Fruit fly (Drosophila melanogaster) whole organism, embryonic: ENCODE results near the gene Polr1H.

Experiments
- CG10366 ChIP-seq: fragments of 200-800 bp; sonication (Bioruptor generic); IDR thresholded peaks from 2 replicates; pipeline ENCODE4 v1.3.6; 2022; ENCODE audit warnings: missing biosample characterization, missing genetic modification characterization
- CG10979 ChIP-seq: fragments of 200-800 bp; sonication (Bioruptor generic); optimal IDR thresholded peaks from 2 replicates; lab custom pipeline; 2018; ENCODE audit warnings: missing biosample characterization, mild to moderate bottlenecking, missing genetic modification characterization, moderate library complexity
- CG11456 ChIP-seq: fragments of 200-800 bp; sonication (Bioruptor generic); IDR thresholded peaks from 3 replicates; pipeline ENCODE4 v1.3.6; 2022; ENCODE audit warnings: missing biosample characterization, missing genetic modification characterization
- CG11504 ChIP-seq: fragments of 200-800 bp; sonication (Bioruptor generic); optimal IDR thresholded peaks from 3 replicates; lab custom pipeline; 2019; ENCODE audit warnings: missing biosample characterization, mild to moderate bottlenecking, missing genetic modification characterization, moderate library complexity
- CG11695 ChIP-seq: fragments of 200-800 bp; sonication (Bioruptor generic); IDR thresholded peaks from 3 replicates; pipeline ENCODE4 v1.3.6; 2022; ENCODE audit warnings: missing biosample characterization, missing genetic modification characterization
- CG11723 ChIP-seq: fragments of 200-800 bp; sonication (Bioruptor generic); optimal IDR thresholded peaks from 2 replicates; lab custom pipeline; 2017; ENCODE audit warnings: missing biosample characterization, mild to moderate bottlenecking, missing genetic modification characterization
- CG12219 ChIP-seq: fragments of 200-800 bp; sonication (Bioruptor generic); optimal IDR thresholded peaks from 3 replicates; lab custom pipeline; 2018; ENCODE audit warnings: missing biosample characterization, mild to moderate bottlenecking, missing genetic modification characterization
- CG12391 ChIP-seq: fragments of 200-800 bp; sonication (Bioruptor generic); optimal IDR thresholded peaks from 3 replicates; lab custom pipeline; 2018; ENCODE audit warnings: missing biosample characterization, mild to moderate bottlenecking, missing genetic modification characterization, moderate library complexity
- CG16779 ChIP-seq: fragments of 200-800 bp; sonication (Bioruptor generic); IDR thresholded peaks from 2 replicates; pipeline ENCODE4 v1.3.6; 2022; ENCODE audit warnings: missing biosample characterization, missing genetic modification characterization
- CG17328 ChIP-seq: fragments of 200-800 bp; sonication (Bioruptor generic); IDR thresholded peaks from 2 replicates; pipeline ENCODE4 v1.3.6; 2022; ENCODE audit warnings: missing biosample characterization, missing genetic modification characterization
- CG17829 ChIP-seq: fragments of 200-800 bp; optimal IDR thresholded peaks from 2 replicates; lab custom pipeline; 2019; ENCODE audit warnings: missing biosample characterization, mild to moderate bottlenecking, missing genetic modification characterization, moderate library complexity
- CG18262 ChIP-seq: fragments of 200-800 bp; optimal IDR thresholded peaks from 3 replicates; lab custom pipeline; 2019; ENCODE audit warnings: missing biosample characterization, mild to moderate bottlenecking, missing genetic modification characterization, moderate library complexity
- CG2199 ChIP-seq: fragments of 200-800 bp; sonication (Bioruptor generic); IDR thresholded peaks from 3 replicates; pipeline ENCODE4 v1.3.6; 2022; ENCODE audit warnings: missing biosample characterization, missing genetic modification characterization
- CG30020 ChIP-seq: fragments of 200-800 bp; optimal IDR thresholded peaks from 2 replicates; lab custom pipeline; 2019; ENCODE audit warnings: missing biosample characterization, mild to moderate bottlenecking, missing genetic modification characterization, moderate library complexity
- CG5245 ChIP-seq: fragments of 200-800 bp; sonication (Bioruptor generic); optimal IDR thresholded peaks from 3 replicates; lab custom pipeline; 2016; ENCODE audit warnings: missing biosample characterization, missing genetic modification characterization
- CG7556 ChIP-seq: fragments of 200-800 bp; sonication (Bioruptor generic); optimal IDR thresholded peaks from 2 replicates; lab custom pipeline; 2017; ENCODE audit warnings: missing biosample characterization, mild to moderate bottlenecking, missing genetic modification characterization
- CG7839 ChIP-seq: fragments of 200-800 bp; sonication (Bioruptor generic); optimal IDR thresholded peaks from 3 replicates; lab custom pipeline; 2018; ENCODE audit warnings: missing biosample characterization, mild to moderate bottlenecking, missing genetic modification characterization, moderate library complexity
- CG8388 ChIP-seq: fragments of 200-800 bp; sonication (Bioruptor generic); optimal IDR thresholded peaks from 2 replicates; lab custom pipeline; 2019; ENCODE audit warnings: missing biosample characterization, mild to moderate bottlenecking, missing genetic modification characterization, moderate library complexity
- CHES-1-like ChIP-seq: fragments of 200-800 bp; sonication (Bioruptor generic); optimal IDR thresholded peaks from 2 replicates; lab custom pipeline; 2016; ENCODE audit warnings: missing biosample characterization, missing genetic modification characterization
- D19A ChIP-seq: fragments of 200-800 bp; optimal IDR thresholded peaks from 3 replicates; lab custom pipeline; 2019; ENCODE audit warnings: missing biosample characterization, mild to moderate bottlenecking, missing genetic modification characterization, moderate library complexity
- Drgx ChIP-seq: fragments of 200-800 bp; sonication (Bioruptor generic); IDR thresholded peaks from 2 replicates; pipeline ENCODE4 v1.3.6; 2022; ENCODE audit warnings: missing biosample characterization, missing genetic modification characterization
- H15 ChIP-seq: fragments of 200-800 bp; sonication (Bioruptor generic); IDR thresholded peaks from 3 replicates; pipeline ENCODE4 v1.3.6; 2022; ENCODE audit warnings: missing biosample characterization, missing genetic modification characterization
- HLH3B ChIP-seq: fragments of 200-800 bp; sonication (Bioruptor generic); IDR thresholded peaks from 2 replicates; pipeline ENCODE4 v1.3.6; 2022; ENCODE audit warnings: missing biosample characterization, missing genetic modification characterization
- Hr51 ChIP-seq, 2 experiments: fragments of 200-800 bp; sonication (Bioruptor generic); optimal IDR thresholded peaks; 2 replicates in 1 of 2; 3 replicates in 1 of 2; lab custom pipeline; 2016 to 2018; ENCODE audit warnings: missing biosample characterization in 2 of 2, missing genetic modification characterization in 2 of 2, mild to moderate bottlenecking in 1 of 2, moderate library complexity in 1 of 2
- Ptx1 ChIP-seq: fragments of 200-800 bp; sonication (Bioruptor generic); IDR thresholded peaks from 2 replicates; pipeline ENCODE4 v1.3.6; 2022; ENCODE audit warnings: missing biosample characterization, missing genetic modification characterization
- Sox102F ChIP-seq: fragments of 200-800 bp; sonication (Bioruptor generic); optimal IDR thresholded peaks from 2 replicates; lab custom pipeline; 2018; ENCODE audit warnings: missing biosample characterization, mild to moderate bottlenecking, missing genetic modification characterization, moderate library complexity
- Xbp1 ChIP-seq: fragments of 200-800 bp; sonication (Bioruptor generic); optimal IDR thresholded peaks from 3 replicates; lab custom pipeline; 2016; ENCODE audit warnings: missing biosample characterization, mild to moderate bottlenecking, missing genetic modification characterization
- aop ChIP-seq: fragments of 200-800 bp; sonication (Bioruptor generic); IDR thresholded peaks from 2 replicates; pipeline ENCODE4 v1.3.6; 2022; ENCODE audit warnings: missing biosample characterization, missing genetic modification characterization
- ara ChIP-seq: fragments of 200-800 bp; sonication (Bioruptor generic); IDR thresholded peaks from 2 replicates; pipeline ENCODE4 v1.3.6; 2022; ENCODE audit warnings: missing biosample characterization, missing genetic modification characterization
- az2 ChIP-seq: fragments of 200-800 bp; sonication (Bioruptor generic); optimal IDR thresholded peaks from 3 replicates; lab custom pipeline; 2016; ENCODE audit warnings: missing biosample characterization, missing genetic modification characterization
- bsh ChIP-seq, 2 experiments: fragments of 200-800 bp; sonication (Bioruptor generic); optimal IDR thresholded peaks; 2 replicates each; lab custom pipeline; 2017 to 2018; ENCODE audit warnings: mild to moderate bottlenecking in 2 of 2, missing biosample characterization in 2 of 2, missing genetic modification characterization in 2 of 2, moderate library complexity in 1 of 2
- chinmo ChIP-seq: fragments of 200-800 bp; sonication (Bioruptor generic); IDR thresholded peaks from 4 replicates; pipeline ENCODE4 v1.3.6; 2022; ENCODE audit warnings: missing biosample characterization, missing genetic modification characterization; ENCODE audit not compliant: partially characterized antibody
- dmrt11E ChIP-seq: fragments of 200-800 bp; sonication (Bioruptor generic); optimal IDR thresholded peaks from 3 replicates; lab custom pipeline; 2018; ENCODE audit warnings: missing biosample characterization, mild to moderate bottlenecking, missing genetic modification characterization, moderate library complexity
- dmrt99B ChIP-seq: fragments of 200-800 bp; sonication (Bioruptor generic); optimal IDR thresholded peaks from 2 replicates; lab custom pipeline; 2018; ENCODE audit warnings: missing biosample characterization, mild to moderate bottlenecking, missing genetic modification characterization, moderate library complexity
- ems ChIP-seq: fragments of 200-800 bp; sonication (Bioruptor generic); optimal IDR thresholded peaks from 3 replicates; lab custom pipeline; 2016; ENCODE audit warnings: missing biosample characterization, missing genetic modification characterization
- exex ChIP-seq: fragments of 200-800 bp; sonication (Bioruptor generic); optimal IDR thresholded peaks from 4 replicates; lab custom pipeline; 2018; ENCODE audit warnings: missing biosample characterization, mild to moderate bottlenecking, missing genetic modification characterization, moderate library complexity
- fd102C ChIP-seq: fragments of 200-800 bp; sonication (Bioruptor generic); optimal IDR thresholded peaks from 2 replicates; lab custom pipeline; 2018; ENCODE audit warnings: missing biosample characterization, mild to moderate bottlenecking, missing genetic modification characterization, moderate library complexity
- lmd ChIP-seq: fragments of 200-800 bp; sonication (Bioruptor generic); IDR thresholded peaks from 2 replicates; pipeline ENCODE4 v1.3.6; 2022; ENCODE audit warnings: missing biosample characterization, missing genetic modification characterization
- nmo ChIP-seq: fragments of 200-800 bp; sonication (Bioruptor generic); optimal IDR thresholded peaks from 2 replicates; lab custom pipeline; 2018; ENCODE audit warnings: missing biosample characterization, mild to moderate bottlenecking, missing genetic modification characterization, moderate library complexity
- ro ChIP-seq: fragments of 200-800 bp; sonication (Bioruptor generic); IDR thresholded peaks from 2 replicates; pipeline ENCODE4 v1.3.6; 2022; ENCODE audit warnings: missing biosample characterization, missing genetic modification characterization
- row ChIP-seq: fragments of 200-800 bp; sonication (Bioruptor generic); IDR thresholded peaks from 3 replicates; pipeline ENCODE4 v1.3.6; 2022; ENCODE audit warnings: missing biosample characterization, missing genetic modification characterization
- sens ChIP-seq: fragments of 200-800 bp; sonication (Bioruptor generic); peaks from one replicate; lab custom pipeline; 2016; ENCODE audit warnings: missing biosample characterization, missing genetic modification characterization
- sima ChIP-seq: fragments of 200-800 bp; sonication (Bioruptor generic); optimal IDR thresholded peaks from 2 replicates; lab custom pipeline; 2016; ENCODE audit warnings: missing biosample characterization, missing genetic modification characterization
- slbo ChIP-seq: fragments of 200-800 bp; sonication (Bioruptor generic); IDR thresholded peaks from 2 replicates; pipeline ENCODE4 v1.3.6; 2022; ENCODE audit warnings: missing biosample characterization, missing genetic modification characterization
- tgo ChIP-seq: fragments of 200-800 bp; sonication (Bioruptor generic); IDR thresholded peaks from 3 replicates; pipeline ENCODE4 v1.3.6; 2022; ENCODE audit warnings: missing biosample characterization, missing genetic modification characterization
- tll ChIP-seq, 2 experiments: fragments of 200-800 bp in 1 of 2; fragments of >200 bp in 1 of 2; sonication (Bioruptor generic) in 1 of 2; optimal IDR thresholded peaks; 2 replicates each; lab custom pipeline; 2017 to 2019; ENCODE audit warnings: missing biosample characterization in 2 of 2, missing genetic modification characterization in 2 of 2, mild to moderate bottlenecking in 1 of 2, moderate library complexity in 1 of 2
- usp ChIP-seq: fragments of >200 bp; optimal IDR thresholded peaks from 2 replicates; lab custom pipeline; 2017; ENCODE audit warnings: missing biosample characterization, missing genetic modification characterization
- wor ChIP-seq: fragments of 200-800 bp; sonication (Bioruptor generic); IDR thresholded peaks from 2 replicates; pipeline ENCODE4 v1.3.6; 2022; ENCODE audit warnings: missing biosample characterization, missing genetic modification characterization
- zen2 ChIP-seq: fragments of 200-800 bp; sonication (Bioruptor generic); IDR thresholded peaks from 3 replicates; pipeline ENCODE4 v1.3.6; 2022; ENCODE audit warnings: missing biosample characterization, missing genetic modification characterization; ENCODE audit not compliant: partially characterized antibody
- zfh1 ChIP-seq: fragments of 200-800 bp; sonication (Bioruptor generic); IDR thresholded peaks from 3 replicates; pipeline ENCODE4 v1.3.6; 2022; ENCODE audit warnings: missing biosample characterization, missing genetic modification characterization

Polr1H gene

DNA sequence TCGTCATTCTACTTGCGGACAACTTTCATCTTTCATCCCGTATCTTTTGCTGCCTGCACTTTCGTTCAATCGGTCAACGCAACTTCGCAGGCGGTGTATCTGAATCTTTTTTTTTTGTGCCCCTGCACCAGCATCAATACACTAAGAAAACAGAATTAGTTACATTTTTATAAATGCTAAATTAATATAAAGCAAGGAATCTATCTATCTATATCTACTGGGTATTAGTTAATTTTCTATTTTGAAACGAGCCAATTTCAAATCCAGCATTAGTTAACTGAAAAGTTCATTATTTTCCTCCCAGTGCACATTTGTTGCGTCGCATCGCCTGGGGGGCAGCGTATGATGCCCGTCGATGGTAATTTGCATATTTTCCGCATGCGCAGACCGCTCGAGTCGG, 44.7 kb downstream of the Polr1H start (continued):
- TF ChIP-seq Hr51 (GFP tag; optimal IDR thresholded peaks at IDR 0.05; lab: Kevin White, UChicago) (no peak), sens (peak; percentile 69), CG11695 (GFP tag; lab: Robert Waterston, UW) (no peak), exex (tag; lab: Kevin White, UChicago) (no peak), CG5245 (GFP tag; lab: Kevin White, UChicago) (peak; percentile 3), bsh (GFP tag; optimal IDR thresholded peaks at IDR 0.05; lab: Kevin White, UChicago) (peak in 1 of 2 experiments; percentile 37), tll (GFP tag; optimal IDR thresholded peaks at IDR 0.05; lab: Kevin White, UChicago) (no peak), D19A (tag; lab: Kevin White, UChicago) (no peak), CG18262 (peak; percentile 10), zfh1 (0 out of 3 replicates have a peak, but pooled peaks have one; percentile 34), CG12391 (tag; lab: Kevin White, UChicago) (peak; percentile 1), aop (no peak), sima (no peak), dmrt99B (tag; lab: Kevin White, UChicago) (peak; percentile 24), CG11456 (GFP tag; lab: Robert Waterston, UW) (0 out of 3 replicates have a peak, but pooled peaks have one; percentile 15), tgo (0 out of 3 replicates have a peak, but pooled peaks have one; percentile 26), CG7839 (peak; percentile 24), Sox102F (peak; percentile 35), CG2199 (GFP tag; lab: Robert Waterston, UW) (no peak), CG11723 (GFP tag; lab: Kevin White, UChicago) (no peak), Xbp1 (peak; percentile 10), CG17328 (GFP tag; lab: Robert Waterston, UW) (peak; percentile 53), row (GFP tag; lab: Robert Waterston, UW) (peak; percentile 34; the same call in 1 of the 3 replicates), dmrt11E (tag; lab: Kevin White, UChicago) (peak; percentile 38), zen2 (GFP tag; lab: Robert Waterston, UW) (no peak), CG7556 (GFP tag; lab: Kevin White, UChicago) (no peak), CHES-1-like (GFP tag; lab: Kevin White, UChicago) (no peak), lmd (0 out of 2 replicates have a peak, but pooled peaks have one; percentile 7), az2 (GFP tag; lab: Kevin White, UChicago) (peak; percentile 17), CG10366 (GFP tag; lab: Robert Waterston, UW) (peak; percentile 25; the same call in 1 of the 2 replicates), ara (GFP tag; lab: Robert Waterston, UW) (peak; percentile 54; the same call in 1 of the 2 replicates)

DNA sequence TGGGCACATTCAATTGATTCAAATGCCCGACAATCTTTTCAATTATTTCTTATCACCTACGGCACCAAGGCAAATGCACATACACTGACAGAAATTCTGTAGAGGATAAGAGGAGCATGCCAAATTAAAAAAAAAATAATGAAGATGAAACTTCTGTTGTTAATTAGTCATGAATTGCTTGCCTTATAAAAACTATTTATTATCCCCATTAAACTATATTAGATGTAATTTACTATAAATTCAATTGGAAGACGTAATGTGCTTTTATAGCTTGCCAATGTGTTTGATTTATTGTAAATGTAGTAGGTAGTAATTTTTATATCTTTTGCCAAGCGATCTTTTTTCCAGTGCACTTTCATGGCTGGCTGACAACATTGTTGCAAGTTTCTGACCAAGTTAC, 46.0 kb downstream of the Polr1H start:
- TF ChIP-seq CG7839 (peak; percentile 5), CG16779 (GFP tag; lab: Robert Waterston, UW) (no peak), usp (GFP tag; lab: Kevin White, UChicago) (no peak), CG11504 (peak; percentile 37), Drgx (GFP tag; lab: Robert Waterston, UW) (peak; percentile 52), Ptx1 (GFP tag; lab: Robert Waterston, UW) (peak; percentile 38; the same call in 1 of the 2 replicates), CG17829 (tag; lab: Kevin White, UChicago) (no peak), fd102C (no peak), CG30020 (tag; lab: Kevin White, UChicago) (no peak), CG12219 (GFP tag; lab: Kevin White, UChicago) (no peak), Sox102F (peak; percentile 27), exex (tag; lab: Kevin White, UChicago) (no peak), ems (GFP tag; lab: Kevin White, UChicago) (no peak), nmo (GFP tag; lab: Kevin White, UChicago) (peak; percentile 5), CG17328 (GFP tag; lab: Robert Waterston, UW) (0 out of 2 replicates have a peak, but pooled peaks have one; percentile 16), wor (GFP tag; lab: Robert Waterston, UW) (0 out of 2 replicates have a peak, but pooled peaks have one; percentile 15), H15 (no peak), tgo (no peak; the same call in 2 of the 3 replicates), chinmo (GFP tag; lab: Robert Waterston, UW) (no peak), ro (GFP tag; lab: Robert Waterston, UW) (no peak), slbo (GFP tag; lab: Robert Waterston, UW) (no peak), CG10979 (tag; lab: Kevin White, UChicago) (peak; percentile 2), HLH3B (GFP tag; lab: Robert Waterston, UW) (0 out of 2 replicates have a peak, but pooled peaks have one; percentile 3), CG8388 (GFP tag; lab: Kevin White, UChicago) (no peak)
